Fruit fly (Drosophila melanogaster) whole organism, wandering third instar larva: ENCODE measurements around the gene CG4839.

Source experiments
- br ChIP-seq: fragments of 200-800 bp; sonication (Bioruptor generic); optimal IDR thresholded peaks from 2 replicates; lab custom pipeline; 2016; ENCODE audit warnings: missing biosample characterization, missing genetic modification characterization
- lola ChIP-seq: fragments of >200 bp; optimal IDR thresholded peaks from 2 replicates; lab custom pipeline; 2017; ENCODE audit warnings: missing biosample characterization, missing genetic modification characterization

dm6 chr2L:10146723-10147475 is 2.3 kb downstream of the CG4839 start:
- no peak for TF ChIP-seq br (GFP tag; lab: Kevin White, UChicago)
- no peak for TF ChIP-seq lola (GFP tag; lab: Kevin White, UChicago)
